Fruit fly (Drosophila melanogaster): ENCODE results near the gene CG6650.
A peak's percentile ranks its signal among the peaks of the same experiment; 100 is the strongest.

CG6650 gene

DNA sequence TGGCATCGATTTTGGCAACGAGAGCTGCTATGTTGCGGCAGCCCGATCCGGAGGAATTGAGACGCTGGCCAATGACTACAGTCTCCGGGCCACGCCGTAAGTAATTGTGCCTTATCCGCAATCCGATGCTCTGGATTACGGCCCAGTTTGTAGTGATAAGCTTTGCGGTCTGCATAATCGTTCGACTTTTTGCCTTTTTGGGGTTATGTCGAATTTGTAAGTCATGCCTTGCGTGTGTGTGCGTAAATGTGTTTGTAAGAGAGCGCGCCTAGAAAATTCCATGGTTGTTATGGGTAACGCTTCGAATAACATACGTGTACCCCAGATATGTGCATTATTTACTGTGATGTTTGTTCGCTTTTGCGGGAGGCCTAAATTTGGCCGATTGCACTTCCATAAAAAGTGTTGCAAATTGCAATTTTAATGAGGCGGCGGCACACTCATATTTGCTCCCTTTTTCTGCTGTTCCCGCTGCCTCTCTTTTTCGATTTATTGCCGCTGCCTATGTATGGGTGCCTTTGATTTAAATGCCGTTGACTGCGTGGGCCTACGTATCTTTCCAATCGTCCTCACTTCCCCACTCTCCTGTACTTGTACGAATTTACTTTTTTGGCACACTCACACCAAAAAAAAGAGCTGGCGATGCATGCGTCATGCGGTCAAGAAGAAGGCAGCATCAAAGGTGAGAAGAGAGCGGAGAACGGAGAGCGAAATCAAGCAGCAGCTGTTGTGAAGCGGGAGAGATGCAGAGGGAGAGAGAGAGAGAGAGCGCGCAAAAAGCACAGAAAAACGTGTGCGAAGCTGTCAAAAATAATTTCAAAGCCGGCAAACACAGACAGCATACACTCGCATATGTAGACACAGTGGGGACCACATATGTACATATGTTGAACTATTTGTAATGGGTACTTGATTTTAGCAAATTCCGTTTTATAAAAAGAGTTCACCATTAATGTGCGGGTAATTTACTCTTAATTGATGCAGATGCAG is 6.7 kb downstream of the CG6650 start (continued):
- TF ChIP-seq Doc3 (GFP tag; IDR thresholded peaks at IDR 0.05; ENCODE audit: partially characterized antibody) (0 out of 3 replicates have a peak, but pooled peaks have one; percentile 35), CG2120 (GFP tag; optimal IDR thresholded peaks at IDR 0.05) (peak; percentile 56), CG8924 (tag; optimal IDR thresholded peaks at IDR 0.05) (peak; percentile 12), CG15011 (GFP tag; optimal IDR thresholded peaks at IDR 0.05) (no peak), CG17912 (GFP tag; optimal IDR thresholded peaks at IDR 0.05) (peak; percentile 20), CG13296 (GFP tag; optimal IDR thresholded peaks at IDR 0.05) (no peak), nmo (GFP tag; optimal IDR thresholded peaks at IDR 0.05) (no peak), CG8089 (GFP tag; optimal IDR thresholded peaks at IDR 0.05) (no peak), kay (GFP tag; optimal IDR thresholded peaks at IDR 0.05) (peak; percentile 35), slbo (GFP tag; IDR thresholded peaks at IDR 0.05) (peak; percentile 6; the same call in 1 of the 2 replicates), CG34224 (GFP tag; IDR thresholded peaks at IDR 0.05; ENCODE audit: partially characterized antibody) (no peak; the same call in 1 of the 3 replicates), pfk (GFP tag; optimal IDR thresholded peaks at IDR 0.05) (peak; percentile 33), prd (optimal IDR thresholded peaks at IDR 0.05) (no peak), prd (GFP tag; IDR thresholded peaks at IDR 0.05) (0 out of 3 replicates have a peak, but pooled peaks have one; percentile 6), CG34376 (GFP tag; optimal IDR thresholded peaks at IDR 0.05) (no peak), Spps (tag; optimal IDR thresholded peaks at IDR 0.05) (peak; percentile 11), Max (GFP tag; optimal IDR thresholded peaks at IDR 0.05) (no peak), Trl (optimal IDR thresholded peaks at IDR 0.05) (peak; percentile 96 to 99), Trl (GFP tag; optimal IDR thresholded peaks at IDR 0.05) (peak; percentile 20), D19B (GFP tag; optimal IDR thresholded peaks at IDR 0.05) (peak; percentile 23), crp (GFP tag; optimal IDR thresholded peaks at IDR 0.05) (peak in 1 of 2 experiments; percentile 63), B-H1 (GFP tag; IDR thresholded peaks at IDR 0.05) (peak; percentile 17; the same call in 1 of the 3 replicates), CG34422 (GFP tag; IDR thresholded peaks at IDR 0.05) (peak; percentile 94; the same call in 2 of the 3 replicates), kni (GFP tag; optimal IDR thresholded peaks at IDR 0.05) (peak; percentile 45), sens (GFP tag) (peak; percentile 78), CG8290 (GFP tag; optimal IDR thresholded peaks at IDR 0.05) (no peak), CG8290 (tag; optimal IDR thresholded peaks at IDR 0.05) (no peak), Neu2 (GFP tag; optimal IDR thresholded peaks at IDR 0.05; ENCODE audit: borderline replicate concordance) (no peak), Atf-2 (GFP tag; optimal IDR thresholded peaks at IDR 0.05) (no peak), Myb (GFP tag; optimal IDR thresholded peaks at IDR 0.05) (peak; percentile 10), CG4424 (GFP tag; optimal IDR thresholded peaks at IDR 0.05) (no peak), ap (GFP tag; IDR thresholded peaks at IDR 0.05) (no peak), insv (GFP tag; optimal IDR thresholded peaks at IDR 0.05) (peak in 1 of 2 experiments; percentile 2), CG8281 (tag; optimal IDR thresholded peaks at IDR 0.05) (no peak), unpg (GFP tag; optimal IDR thresholded peaks at IDR 0.05) (no peak), Dbx (GFP tag; IDR thresholded peaks at IDR 0.05) (peak; percentile 55; the same call in 2 of the 3 replicates), CG11093 (GFP tag; IDR thresholded peaks at IDR 0.05) (no peak), bigmax (GFP tag; optimal IDR thresholded peaks at IDR 0.05) (peak; percentile 97), MTF-1 (GFP tag; optimal IDR thresholded peaks at IDR 0.05; ENCODE audit: borderline replicate concordance) (no peak), Doc2 (GFP tag; IDR thresholded peaks at IDR 0.05) (no peak), E2f1 (GFP tag; IDR thresholded peaks at IDR 0.05) (peak; percentile 56; the same call in 1 of the 2 replicates), CG6765 (GFP tag; optimal IDR thresholded peaks at IDR 0.05) (peak; percentile 2), CG13287 (GFP tag; IDR thresholded peaks at IDR 0.05; ENCODE audit: partially characterized antibody) (peak; percentile 51), CG6272 (GFP tag; IDR thresholded peaks at IDR 0.05) (no peak), CG14014 (GFP tag; IDR thresholded peaks at IDR 0.05) (peak; percentile 31; the same call in 1 of the 2 replicates), CG18262 (tag; optimal IDR thresholded peaks at IDR 0.05) (no peak), CG14050 (GFP tag; IDR thresholded peaks at IDR 0.05) (no peak), sqz (GFP tag; optimal IDR thresholded peaks at IDR 0.05) (peak; percentile 17)

Data from whole organism, embryonic.